Worm (Caenorhabditis elegans): ENCODE results near the gene F49E12.12.

Gene F49E12.12

DNA sequence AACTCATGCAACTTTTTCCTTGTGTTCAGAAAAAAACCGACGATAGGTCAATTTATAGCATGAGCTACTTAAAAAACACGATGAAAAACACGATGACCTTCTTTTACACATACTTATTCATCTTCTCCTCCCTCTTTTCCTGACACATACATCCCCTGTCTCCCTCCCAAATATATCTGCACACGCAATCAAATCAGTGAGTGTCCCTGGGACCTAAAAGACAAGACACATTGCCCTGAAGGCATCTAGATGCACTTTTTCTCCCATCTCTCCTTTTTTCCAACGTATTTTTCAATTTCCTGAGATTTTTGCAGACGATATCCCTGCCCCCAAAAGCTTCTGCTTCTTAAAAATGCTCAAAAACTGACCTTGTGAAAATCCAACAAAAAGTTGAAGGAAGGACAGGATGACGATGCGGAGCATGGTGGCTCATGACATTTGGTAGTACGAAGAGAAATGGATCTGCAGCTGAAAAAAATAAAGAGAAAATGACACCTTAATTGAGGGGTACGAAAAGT is 27.0 kb upstream of the F49E12.12 start, which contains the start of gene C26D10.6:
C26D10.6 (minus strand) TSS at position 468 of the 518 bp plus-strand sequence.
- TF ChIP-seq nhr-12 (tag; optimal IDR thresholded peaks at IDR 0.05), result no peak
- TF ChIP-seq mdl-1 (tag; optimal IDR thresholded peaks at IDR 0.05), result no peak
- TF ChIP-seq elt-1 (tag; optimal IDR thresholded peaks at IDR 0.05), result peak; percentile 70
- TF ChIP-seq lin-15B (tag; optimal IDR thresholded peaks at IDR 0.05), result no peak

DNA sequence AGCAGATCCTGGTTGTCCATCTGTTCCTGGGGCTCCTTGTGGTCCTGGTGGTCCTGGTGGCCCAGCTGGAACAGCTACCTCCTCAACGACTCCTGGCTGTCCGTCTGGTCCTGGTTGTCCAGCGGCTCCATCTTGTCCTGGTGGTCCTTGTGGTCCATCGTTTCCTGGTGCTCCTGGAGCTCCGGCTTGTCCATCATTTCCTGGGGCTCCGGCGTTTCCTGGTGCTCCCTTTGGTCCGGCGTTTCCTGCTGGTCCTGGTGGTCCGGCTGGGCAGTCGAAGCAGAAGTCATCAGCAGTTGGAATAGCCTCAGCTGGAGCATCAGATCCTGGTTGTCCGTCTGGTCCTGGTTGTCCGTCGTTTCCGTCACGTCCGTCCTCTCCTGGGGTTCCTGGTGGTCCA is 22.8 kb upstream of the F49E12.12 start:
- TF ChIP-seq tbx-2 (tag; optimal IDR thresholded peaks at IDR 0.05) (no peak), ceh-16 (tag; optimal IDR thresholded peaks at IDR 0.05) (no peak), fos-1 (tag; optimal IDR thresholded peaks at IDR 0.05) (no peak)

DNA sequence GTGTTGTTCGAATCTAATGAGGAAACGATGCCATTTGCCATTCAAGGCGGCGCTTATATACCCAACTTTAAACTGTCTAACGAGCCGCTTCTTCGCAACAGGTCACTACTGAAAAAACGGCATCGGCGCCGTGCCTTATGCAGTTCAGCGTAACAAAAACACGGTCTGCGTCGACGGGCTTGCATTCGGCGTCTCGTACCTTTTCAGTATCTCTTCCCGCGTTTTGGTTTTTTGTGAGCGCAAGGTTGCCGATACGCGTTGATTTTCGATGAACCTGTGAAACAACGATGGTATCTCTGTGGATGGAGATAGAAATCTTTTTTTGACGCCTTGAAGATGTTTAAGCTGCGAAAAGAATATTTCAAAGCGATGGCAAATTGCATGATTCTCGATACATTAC is 21.9 kb upstream of the F49E12.12 start, which contains the start of gene col-77:
col-77 (minus strand) TSS at position 32 of the 400 bp plus-strand sequence.
- TF ChIP-seq ceh-82 (tag; optimal IDR thresholded peaks at IDR 0.05) (no peak), ceh-16 (tag; optimal IDR thresholded peaks at IDR 0.05) (no peak), aly-2 (tag; optimal IDR thresholded peaks at IDR 0.05) (no peak), nhr-76 (tag; optimal IDR thresholded peaks at IDR 0.05) (no peak), nhr-25 (tag; optimal IDR thresholded peaks at IDR 0.05) (peak; percentile 56), unc-62 (GFP tag; optimal IDR thresholded peaks at IDR 0.05) (no peak), nhr-43 (tag; optimal IDR thresholded peaks at IDR 0.05; ENCODE audit: poor library complexity, severe bottlenecking) (no peak)

DNA sequence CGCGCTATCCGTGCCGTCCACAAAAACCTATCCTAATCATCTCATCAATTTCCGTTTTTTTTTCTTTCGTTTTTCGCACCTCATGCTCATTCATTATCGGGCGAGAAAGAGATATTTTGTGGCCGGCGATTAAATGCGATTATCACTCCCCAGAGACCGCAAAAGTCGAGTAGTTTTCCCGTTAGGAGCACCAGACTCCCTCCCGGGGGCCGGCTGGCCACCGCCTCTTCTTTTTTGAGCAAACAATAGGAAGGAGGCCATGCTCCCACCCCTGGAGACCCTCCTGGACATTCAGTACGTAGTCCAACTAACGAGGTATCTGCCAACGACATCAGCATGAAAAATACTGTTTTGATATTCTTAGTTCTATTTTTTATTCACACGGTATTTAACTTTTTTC is 20.8 kb upstream of the F49E12.12 start, which contains the start of gene M195.2:
M195.2 (plus strand) TSS at position 301 of the 400 bp plus-strand sequence.
- no peak for TF ChIP-seq tbx-2 (tag; optimal IDR thresholded peaks at IDR 0.05)
- TF ChIP-seq jun-1 (tag; optimal IDR thresholded peaks at IDR 0.05), result no peak
- no peak for TF ChIP-seq ceh-16 (tag; optimal IDR thresholded peaks at IDR 0.05)
- TF ChIP-seq daf-12 (tag; optimal IDR thresholded peaks at IDR 0.05), result no peak
- no peak for TF ChIP-seq aly-2 (tag; optimal IDR thresholded peaks at IDR 0.05)
- TF ChIP-seq R02D3.7 (tag; optimal IDR thresholded peaks at IDR 0.05), result no peak
- TF ChIP-seq lin-39 (tag; optimal IDR thresholded peaks at IDR 0.05), result no peak
- no peak for TF ChIP-seq ceh-28 (tag; optimal IDR thresholded peaks at IDR 0.05)
- no peak for TF ChIP-seq snpc-4 (tag; optimal IDR thresholded peaks at IDR 0.05)
- TF ChIP-seq hmg-11 (tag; optimal IDR thresholded peaks at IDR 0.05), result no peak
- no peak for TF ChIP-seq mdl-1 (tag; optimal IDR thresholded peaks at IDR 0.05)
- TF ChIP-seq nhr-11 (tag; optimal IDR thresholded peaks at IDR 0.05), result no peak
- TF ChIP-seq fkh-10 (GFP tag; optimal IDR thresholded peaks at IDR 0.05), result no peak
- TF ChIP-seq nhr-28 (tag; optimal IDR thresholded peaks at IDR 0.05), result no peak
- TF ChIP-seq nhr-77 (tag; optimal IDR thresholded peaks at IDR 0.05), result no peak
- no peak for TF ChIP-seq nhr-12 (tag; optimal IDR thresholded peaks at IDR 0.05)

DNA sequence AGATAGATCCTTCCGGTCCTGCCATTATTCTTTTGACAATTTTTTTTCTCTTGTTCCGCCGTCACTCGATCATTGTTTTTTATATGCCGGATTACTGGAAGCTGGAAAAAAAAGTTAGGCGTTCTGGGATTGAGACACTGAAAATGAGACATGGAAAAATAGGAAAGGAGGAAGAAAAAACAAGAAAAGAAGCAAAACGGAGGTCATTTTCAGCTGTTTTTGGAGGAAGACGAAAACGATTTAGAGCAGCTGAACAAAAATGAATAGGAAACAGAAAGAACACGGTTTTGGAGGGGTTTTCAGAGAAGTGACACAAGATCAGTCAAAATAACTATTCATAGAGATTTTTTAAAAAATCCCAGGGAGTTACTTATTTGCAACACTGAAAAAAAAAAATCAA is 12.2 kb upstream of the F49E12.12 start, which contains the start of gene amt-3:
amt-3 (minus strand) TSS at position 101 of the 400 bp plus-strand sequence.
- TF ChIP-seq nhr-237 (tag; optimal IDR thresholded peaks at IDR 0.05) (no peak), daf-12 (tag; optimal IDR thresholded peaks at IDR 0.05) (no peak), nhr-12 (tag; optimal IDR thresholded peaks at IDR 0.05) (no peak), pha-4 (tag; optimal IDR thresholded peaks at IDR 0.05) (no peak), elt-2 (tag; optimal IDR thresholded peaks at IDR 0.05) (no peak), nhr-67 (tag; optimal IDR thresholded peaks at IDR 0.05) (no peak), ztf-11 (tag; optimal IDR thresholded peaks at IDR 0.05) (no peak), nhr-23 (tag; optimal IDR thresholded peaks at IDR 0.05) (no peak), nfya-1 (tag; optimal IDR thresholded peaks at IDR 0.05; ENCODE audit: insufficient read depth) (no peak), tbx-2 (tag; optimal IDR thresholded peaks at IDR 0.05) (no peak), egl-27 (tag; optimal IDR thresholded peaks at IDR 0.05) (no peak), mml-1 (tag; optimal IDR thresholded peaks at IDR 0.05) (no peak), hmg-11 (tag; optimal IDR thresholded peaks at IDR 0.05) (no peak), ZK546.5 (tag; optimal IDR thresholded peaks at IDR 0.05) (no peak), elt-3 (tag; optimal IDR thresholded peaks at IDR 0.05) (no peak), ceh-28 (tag; optimal IDR thresholded peaks at IDR 0.05) (no peak), snpc-4 (tag; optimal IDR thresholded peaks at IDR 0.05) (no peak), ama-1 (optimal IDR thresholded peaks at IDR 0.05) (no peak), lsy-12 (tag; optimal IDR thresholded peaks at IDR 0.05) (no peak)
